Worm (Caenorhabditis elegans): ENCODE results near the gene cyd-1.

Gene cyd-1

DNA sequence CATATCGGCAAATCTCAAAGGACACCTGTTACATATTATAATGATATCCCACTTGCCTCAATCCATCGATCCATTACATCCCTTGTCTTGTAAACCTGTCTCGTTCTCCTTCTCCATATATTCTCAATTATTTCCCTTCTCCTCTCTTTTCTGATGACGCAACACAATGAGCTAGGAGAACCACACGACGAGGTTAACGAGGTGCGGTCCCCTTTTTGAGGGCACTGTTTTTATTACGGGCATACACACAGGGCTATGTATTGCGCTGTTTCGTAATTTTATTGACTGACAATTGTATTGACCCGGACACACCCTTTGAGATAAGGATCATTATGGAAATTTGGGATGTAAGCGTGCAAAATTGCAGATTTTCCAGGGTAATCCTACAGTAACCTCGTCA lies 1.7 kb upstream of the cyd-1 start:
- no peak for TF ChIP-seq sem-4 (tag; optimal IDR thresholded peaks at IDR 0.05)

ce11 chrII:12981980-12982575 lies 1.7 kb downstream of the cyd-1 start:
- TF ChIP-seq nhr-6 (tag; optimal IDR thresholded peaks at IDR 0.05) = no peak
- TF ChIP-seq unc-62 (GFP tag; optimal IDR thresholded peaks at IDR 0.05) = no peak
- TF ChIP-seq unc-39 (tag; optimal IDR thresholded peaks at IDR 0.05) = no peak
- no peak for TF ChIP-seq zag-1 (tag; optimal IDR thresholded peaks at IDR 0.05)
- TF ChIP-seq elt-1 (tag; optimal IDR thresholded peaks at IDR 0.05) = peak; percentile 71
- peak; percentile 5 for TF ChIP-seq sma-9 (GFP tag; optimal IDR thresholded peaks at IDR 0.05)
- no peak for TF ChIP-seq sma-9 (tag; optimal IDR thresholded peaks at IDR 0.05)
- peak; percentile 92 for TF ChIP-seq ceh-16 (tag; optimal IDR thresholded peaks at IDR 0.05)
- no peak for TF ChIP-seq dmd-4 (tag; optimal IDR thresholded peaks at IDR 0.05)
- no peak for TF ChIP-seq peb-1 (tag; optimal IDR thresholded peaks at IDR 0.05)
- no peak for TF ChIP-seq skn-1 (tag; optimal IDR thresholded peaks at IDR 0.05)
- TF ChIP-seq egl-27 (tag; optimal IDR thresholded peaks at IDR 0.05) = peak; percentile 22
- TF ChIP-seq gmeb-1 (tag; optimal IDR thresholded peaks at IDR 0.05) = peak; percentile 18

DNA sequence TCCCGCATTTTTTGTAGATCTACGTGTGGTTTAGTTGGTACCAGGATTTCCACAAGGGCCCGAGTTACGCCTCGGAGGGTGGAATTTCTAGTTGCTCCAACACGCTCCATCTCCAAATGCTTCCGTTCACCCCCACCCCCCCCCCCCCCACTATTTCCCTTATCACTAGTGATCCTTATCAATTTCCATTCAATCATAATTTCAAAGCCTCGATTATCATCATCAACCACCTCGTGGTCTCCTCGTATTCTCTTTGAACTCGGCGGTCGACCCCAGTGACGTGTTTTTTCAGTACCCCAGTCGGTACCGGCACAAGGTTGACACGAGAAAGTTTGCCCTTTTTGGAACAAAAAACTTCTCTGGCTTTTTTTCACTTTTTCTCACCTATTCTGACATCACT lies 2.4 kb downstream of the cyd-1 start:
- TF ChIP-seq fos-1 (tag; optimal IDR thresholded peaks at IDR 0.05) (peak; percentile 10), unc-39 (tag; optimal IDR thresholded peaks at IDR 0.05) (no peak), nhr-6 (tag; optimal IDR thresholded peaks at IDR 0.05) (no peak), crh-2 (tag; optimal IDR thresholded peaks at IDR 0.05) (no peak), sem-4 (tag; optimal IDR thresholded peaks at IDR 0.05) (no peak), ZK546.5 (tag; optimal IDR thresholded peaks at IDR 0.05) (no peak), unc-55 (GFP tag; optimal IDR thresholded peaks at IDR 0.05) (no peak)

ce11 chrII:12984709-12985108 lies 4.3 kb downstream of the cyd-1 start:
- TF ChIP-seq nhr-21 (tag; optimal IDR thresholded peaks at IDR 0.05) (no peak), unc-55 (GFP tag; optimal IDR thresholded peaks at IDR 0.05) (no peak), gmeb-1 (tag; optimal IDR thresholded peaks at IDR 0.05) (no peak), ztf-1 (GFP tag; conservative IDR thresholded peaks at IDR 0.05) (no peak), unc-62 (GFP tag; optimal IDR thresholded peaks at IDR 0.05) (no peak), nhr-10 (tag; optimal IDR thresholded peaks at IDR 0.05) (no peak), ceh-82 (tag; optimal IDR thresholded peaks at IDR 0.05) (no peak), snpc-4 (tag; optimal IDR thresholded peaks at IDR 0.05) (no peak), mbf-1 (tag; optimal IDR thresholded peaks at IDR 0.05) (no peak), ztf-4 (tag; optimal IDR thresholded peaks at IDR 0.05) (no peak), nhr-129 (tag; optimal IDR thresholded peaks at IDR 0.05) (no peak), unc-39 (tag; optimal IDR thresholded peaks at IDR 0.05) (no peak), elt-3 (tag; optimal IDR thresholded peaks at IDR 0.05) (no peak), blmp-1 (tag; optimal IDR thresholded peaks at IDR 0.05; ENCODE audit: insufficient read depth) (no peak), ceh-16 (tag; optimal IDR thresholded peaks at IDR 0.05) (no peak), nhr-25 (tag; optimal IDR thresholded peaks at IDR 0.05) (no peak), nhr-77 (tag; optimal IDR thresholded peaks at IDR 0.05) (no peak)

DNA sequence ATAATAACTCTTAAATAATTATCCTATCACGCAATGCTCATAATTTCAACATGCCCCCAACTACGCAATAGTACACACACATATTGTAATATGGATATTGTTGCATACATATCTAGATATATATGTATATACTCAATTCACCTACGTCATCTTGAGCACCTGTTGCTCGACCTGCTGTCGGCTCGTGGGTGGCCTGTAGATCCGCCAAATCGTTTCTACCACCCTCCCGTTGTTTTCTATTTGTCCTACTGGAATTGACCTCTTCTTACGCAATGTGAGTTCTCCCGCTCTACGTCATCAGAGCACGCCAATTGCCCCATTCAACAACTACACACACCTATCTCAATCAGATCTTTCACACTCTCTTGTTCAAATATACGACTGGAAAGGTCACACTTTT lies 5.4 kb downstream of the cyd-1 start:
- TF ChIP-seq nhr-10 (tag; optimal IDR thresholded peaks at IDR 0.05) (no peak), unc-62 (GFP tag; optimal IDR thresholded peaks at IDR 0.05) (no peak), sem-4 (tag; optimal IDR thresholded peaks at IDR 0.05) (no peak), unc-55 (GFP tag; optimal IDR thresholded peaks at IDR 0.05) (no peak)

ce11 chrII:12987799-12988198 lies 7.4 kb downstream of the cyd-1 start:
- TF ChIP-seq blmp-1 (tag; optimal IDR thresholded peaks at IDR 0.05; ENCODE audit: insufficient read depth) (no peak), ztf-1 (GFP tag; conservative IDR thresholded peaks at IDR 0.05) (no peak), crh-2 (tag; optimal IDR thresholded peaks at IDR 0.05) (no peak), egl-27 (tag; optimal IDR thresholded peaks at IDR 0.05) (no peak), mbf-1 (tag; optimal IDR thresholded peaks at IDR 0.05) (no peak), lin-39 (tag; optimal IDR thresholded peaks at IDR 0.05) (no peak), lin-13 (GFP tag; optimal IDR thresholded peaks at IDR 0.05) (no peak), alr-1 (tag; optimal IDR thresholded peaks at IDR 0.05) (no peak), nhr-6 (tag; optimal IDR thresholded peaks at IDR 0.05) (no peak), ceh-16 (tag; optimal IDR thresholded peaks at IDR 0.05) (no peak), dmd-4 (tag; optimal IDR thresholded peaks at IDR 0.05) (no peak), nhr-23 (tag; optimal IDR thresholded peaks at IDR 0.05) (no peak), F13H6.1 (tag; optimal IDR thresholded peaks at IDR 0.05) (no peak), sma-3 (GFP tag; optimal IDR thresholded peaks at IDR 0.05) (no peak), nhr-11 (tag; optimal IDR thresholded peaks at IDR 0.05) (no peak), unc-62 (GFP tag; optimal IDR thresholded peaks at IDR 0.05) (no peak), Y55F3AM.14 (GFP tag; optimal IDR thresholded peaks at IDR 0.05) (no peak), nhr-129 (tag; optimal IDR thresholded peaks at IDR 0.05) (no peak), nhr-10 (tag; optimal IDR thresholded peaks at IDR 0.05) (no peak), sem-4 (tag; optimal IDR thresholded peaks at IDR 0.05) (no peak)
